Worm (Caenorhabditis elegans): ENCODE measurements around the gene uaf-2.
"Not testable (repeated sequence)": the region's sequence is repeated elsewhere in the genome, so short reads cannot be mapped to it uniquely, and the experiment has no call there.

DNA sequence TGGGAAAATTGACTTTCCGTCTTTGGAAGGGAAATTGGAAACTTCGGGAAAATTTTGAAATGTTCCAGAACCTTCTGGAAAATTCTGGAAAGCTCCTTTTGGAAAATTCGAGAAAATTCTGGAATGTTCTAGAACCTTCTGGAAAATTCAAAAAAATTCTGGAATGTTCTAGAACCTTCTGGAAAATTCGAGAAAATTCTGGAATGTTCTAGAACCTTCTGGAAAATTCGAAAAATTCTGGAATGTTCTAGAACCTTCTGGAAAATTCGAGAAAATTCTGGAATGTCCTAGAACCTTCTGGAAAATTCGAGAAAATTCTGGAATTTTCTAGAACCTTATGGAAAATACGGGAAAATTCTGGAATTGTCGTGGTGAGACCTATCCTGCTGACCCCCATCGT is 37.1 kb upstream of the uaf-2 start:
- TF ChIP-seq him-1 (tag; optimal IDR thresholded peaks at IDR 0.05); mxl-1 (tag; optimal IDR thresholded peaks at IDR 0.05); ceh-91 (GFP tag; IDR thresholded peaks at IDR 0.05): not testable (repeated sequence)
